Fruit fly (Drosophila melanogaster) whole organism, adult: ENCODE measurements around the gene onecut.

Experiments
- CG12768 ChIP-seq: fragments of 200-800 bp; sonication (Bioruptor generic); optimal IDR thresholded peaks from 2 replicates; lab custom pipeline; 2017; ENCODE audit warnings: missing biosample characterization, missing genetic modification characterization, mild to moderate bottlenecking, moderate library complexity, missing genetic modification reagents
- CG7045 ChIP-seq: fragments of 200-800 bp; sonication (Bioruptor generic); optimal IDR thresholded peaks from 2 replicates; lab custom pipeline; 2017; ENCODE audit warnings: missing biosample characterization, mild to moderate bottlenecking, missing genetic modification characterization
- CG7101 ChIP-seq: fragments of 200-800 bp; sonication (Bioruptor generic); optimal IDR thresholded peaks from 2 replicates; lab custom pipeline; 2018; ENCODE audit warnings: missing biosample characterization, mild to moderate bottlenecking, missing genetic modification characterization, moderate library complexity
- Clk ChIP-seq: fragments of 200-800 bp; sonication (Bioruptor generic); optimal IDR thresholded peaks from 2 replicates; lab custom pipeline; 2017; ENCODE audit warnings: missing biosample characterization, missing genetic modification characterization
- Crg-1 ChIP-seq: fragments of 200-800 bp; sonication (Bioruptor generic); optimal IDR thresholded peaks from 2 replicates; lab custom pipeline; 2016; ENCODE audit warnings: missing biosample characterization, missing genetic modification characterization
- Hr96 ChIP-seq: fragments of 200-800 bp; sonication (Bioruptor generic); optimal IDR thresholded peaks from 2 replicates; lab custom pipeline; 2016; ENCODE audit warnings: missing biosample characterization, missing genetic modification characterization
- Mnt ChIP-seq: fragments of 200-800 bp; sonication (Bioruptor generic); optimal IDR thresholded peaks from 2 replicates; lab custom pipeline; 2016; ENCODE audit warnings: missing biosample characterization, mild to moderate bottlenecking, missing genetic modification characterization
- bab1 ChIP-seq: fragments of 200-800 bp; sonication (Bioruptor generic); optimal IDR thresholded peaks from 3 replicates; lab custom pipeline; 2019; ENCODE audit warnings: missing biosample characterization, mild to moderate bottlenecking, missing genetic modification characterization, moderate library complexity
- cnc ChIP-seq, 2 experiments: fragments of >200 bp; optimal IDR thresholded peaks; 2 replicates each; lab custom pipeline; 2017
- tj ChIP-seq: fragments of 200-800 bp; sonication (Bioruptor generic); optimal IDR thresholded peaks from 3 replicates; lab custom pipeline; 2017; ENCODE audit warnings: missing biosample characterization, mild to moderate bottlenecking, missing genetic modification characterization, moderate library complexity
- toe ChIP-seq: fragments of 200-800 bp; sonication (Bioruptor generic); optimal IDR thresholded peaks from 2 replicates; lab custom pipeline; 2016; ENCODE audit warnings: missing biosample characterization, missing genetic modification characterization

- no peak for TF ChIP-seq bab1 (GFP tag; lab: Kevin White, UChicago)
- TF ChIP-seq CG7045 (GFP tag; lab: Kevin White, UChicago) = no peak
- TF ChIP-seq CG12768 (GFP tag; lab: Kevin White, UChicago) = no peak
- TF ChIP-seq Clk = no peak
- TF ChIP-seq tj (GFP tag; lab: Kevin White, UChicago) = no peak
- TF ChIP-seq Mnt (GFP tag; lab: Kevin White, UChicago) = no peak
- TF ChIP-seq toe (GFP tag; lab: Kevin White, UChicago) = no peak
- no peak for TF ChIP-seq CG7101 (tag; lab: Kevin White, UChicago)
- no peak for TF ChIP-seq Hr96 (GFP tag; lab: Kevin White, UChicago)
- no peak for TF ChIP-seq cnc (optimal IDR thresholded peaks at IDR 0.05; lab: Kevin White, UChicago)
- TF ChIP-seq Crg-1 (GFP tag; lab: Kevin White, UChicago) = no peak
These were observed 24.6 kb downstream of the onecut start, which contains the start of gene CG1909 for dm6 chr4:582836-583235.
